Fruit fly (Drosophila melanogaster) whole organism, prepupa: Measurements from ENCODE around the gene Csas.

Experiments
- Blimp-1 ChIP-seq: fragments of 200-800 bp; sonication (Bioruptor generic); optimal IDR thresholded peaks from 3 replicates; lab custom pipeline; 2017; ENCODE audit warnings: missing biosample characterization, missing genetic modification characterization, mild to moderate bottlenecking, moderate library complexity, missing genetic modification reagents
- CG10631 ChIP-seq: fragments of 200-800 bp; sonication (Bioruptor generic); optimal IDR thresholded peaks from 2 replicates; lab custom pipeline; 2016; ENCODE audit warnings: missing biosample characterization, missing genetic modification characterization
- CG10669 ChIP-seq: fragments of 200-800 bp; sonication (Bioruptor generic); optimal IDR thresholded peaks from 3 replicates; lab custom pipeline; 2018; ENCODE audit warnings: missing biosample characterization, mild to moderate bottlenecking, missing genetic modification characterization, moderate library complexity
- CG11294 ChIP-seq: fragments of 200-800 bp; sonication (Bioruptor generic); IDR thresholded peaks from 2 replicates; pipeline ENCODE4 v1.3.6; 2022; ENCODE audit warnings: missing biosample characterization, missing genetic modification characterization
- CG11902 ChIP-seq: fragments of 200-800 bp; sonication (Bioruptor generic); optimal IDR thresholded peaks from 3 replicates; lab custom pipeline; 2016; ENCODE audit warnings: missing biosample characterization, missing genetic modification characterization
- CG15336 ChIP-seq: fragments of 200-800 bp; sonication (Bioruptor generic); IDR thresholded peaks from 2 replicates; pipeline ENCODE4 v1.3.6; 2022; ENCODE audit warnings: missing biosample characterization, missing genetic modification characterization
- CG1621 ChIP-seq: fragments of 200-800 bp; sonication (Bioruptor generic); optimal IDR thresholded peaks from 3 replicates; lab custom pipeline; 2018; ENCODE audit warnings: missing biosample characterization, mild to moderate bottlenecking, missing genetic modification characterization
- CG3032 ChIP-seq: fragments of 200-800 bp; optimal IDR thresholded peaks from 2 replicates; lab custom pipeline; 2019; ENCODE audit warnings: missing biosample characterization, mild to moderate bottlenecking, missing genetic modification characterization, moderate library complexity
- CG31627 ChIP-seq: fragments of 200-800 bp; sonication (Bioruptor generic); optimal IDR thresholded peaks from 3 replicates; lab custom pipeline; 2016; ENCODE audit warnings: missing biosample characterization, missing genetic modification characterization
- CG32006 ChIP-seq: fragments of 200-800 bp; sonication (Bioruptor generic); optimal IDR thresholded peaks from 3 replicates; lab custom pipeline; 2017; ENCODE audit warnings: missing biosample characterization, mild to moderate bottlenecking, missing genetic modification characterization
- CG34406 ChIP-seq: fragments of 200-800 bp; sonication (Bioruptor generic); optimal IDR thresholded peaks from 3 replicates; lab custom pipeline; 2016; ENCODE audit warnings: missing biosample characterization, missing genetic modification characterization
- CG3919 ChIP-seq: fragments of 200-800 bp; sonication (Bioruptor generic); optimal IDR thresholded peaks from 3 replicates; lab custom pipeline; 2016; ENCODE audit warnings: missing biosample characterization, missing genetic modification characterization
- CG4318 ChIP-seq: fragments of 200-800 bp; sonication (Bioruptor generic); optimal IDR thresholded peaks from 3 replicates; lab custom pipeline; 2017; ENCODE audit warnings: missing biosample characterization, mild to moderate bottlenecking, missing genetic modification characterization
- CG6163 ChIP-seq: fragments of 200-800 bp; sonication (Bioruptor generic); IDR thresholded peaks from 3 replicates; pipeline ENCODE4 v1.3.6; 2022; ENCODE audit warnings: missing biosample characterization, missing genetic modification characterization
- CG6276 ChIP-seq: fragments of 200-800 bp; sonication (Bioruptor generic); optimal IDR thresholded peaks from 2 replicates; lab custom pipeline; 2017; ENCODE audit warnings: missing biosample characterization, mild to moderate bottlenecking, missing genetic modification characterization
- CG6792 ChIP-seq: fragments of 200-800 bp; sonication (Bioruptor generic); optimal IDR thresholded peaks from 3 replicates; lab custom pipeline; 2016; ENCODE audit warnings: missing biosample characterization, missing genetic modification characterization
- CG6808 ChIP-seq: fragments of 200-800 bp; sonication (Bioruptor generic); optimal IDR thresholded peaks from 3 replicates; lab custom pipeline; 2017; ENCODE audit warnings: missing biosample characterization, missing genetic modification characterization, mild to moderate bottlenecking, moderate library complexity, missing genetic modification reagents
- CG6854 ChIP-seq: fragments of 200-800 bp; sonication (Bioruptor generic); optimal IDR thresholded peaks from 2 replicates; lab custom pipeline; 2017; ENCODE audit warnings: missing biosample characterization, mild to moderate bottlenecking, missing genetic modification characterization
- CG8119 ChIP-seq: fragments of 200-800 bp; sonication (Bioruptor generic); IDR thresholded peaks from 3 replicates; pipeline ENCODE4 v1.3.6; 2022; ENCODE audit warnings: missing biosample characterization, missing genetic modification characterization
- CG8319 ChIP-seq: fragments of 200-800 bp; sonication (Bioruptor generic); optimal IDR thresholded peaks from 3 replicates; lab custom pipeline; 2016; ENCODE audit warnings: missing biosample characterization, missing genetic modification characterization
- CG8632 ChIP-seq: fragments of 200-800 bp; sonication (Bioruptor generic); optimal IDR thresholded peaks from 3 replicates; lab custom pipeline; 2016; ENCODE audit warnings: missing biosample characterization, missing genetic modification characterization
- CG9139 ChIP-seq: fragments of 200-800 bp; sonication (Bioruptor generic); optimal IDR thresholded peaks from 3 replicates; lab custom pipeline; 2017; ENCODE audit warnings: missing biosample characterization, mild to moderate bottlenecking, missing genetic modification characterization
- Eip75B ChIP-seq: fragments of 200-800 bp; sonication (Bioruptor generic); optimal IDR thresholded peaks from 3 replicates; lab custom pipeline; 2016; ENCODE audit warnings: missing biosample characterization, missing genetic modification characterization
- Eip78C ChIP-seq: fragments of 200-800 bp; sonication (Bioruptor generic); peaks from one replicate; lab custom pipeline; 2016; ENCODE audit warnings: missing biosample characterization, missing genetic modification characterization
- Eip93F ChIP-seq: fragments of 200-800 bp; sonication (Bioruptor generic); optimal IDR thresholded peaks from 2 replicates; lab custom pipeline; 2016; ENCODE audit warnings: missing biosample characterization, mild to moderate bottlenecking, missing genetic modification characterization
- Hr38 ChIP-seq: sonication (Bioruptor generic); optimal IDR thresholded peaks from 2 replicates; lab custom pipeline; 2016; ENCODE audit warnings: missing biosample characterization, missing genetic modification characterization
- Hr39 ChIP-seq: fragments of 200-800 bp; sonication (Bioruptor generic); optimal IDR thresholded peaks from 2 replicates; lab custom pipeline; 2016; ENCODE audit warnings: missing biosample characterization, missing genetic modification characterization
- Hr4 ChIP-seq: fragments of 200-800 bp; sonication (Bioruptor generic); optimal IDR thresholded peaks from 3 replicates; lab custom pipeline; 2016; ENCODE audit warnings: missing biosample characterization, missing genetic modification characterization
- Lpt ChIP-seq: fragments of 200-800 bp; sonication (Bioruptor generic); optimal IDR thresholded peaks from 3 replicates; lab custom pipeline; 2016; ENCODE audit warnings: missing biosample characterization, missing genetic modification characterization
- Met ChIP-seq: fragments of 200-800 bp; sonication (Bioruptor generic); optimal IDR thresholded peaks from 3 replicates; lab custom pipeline; 2016; ENCODE audit warnings: missing biosample characterization, missing genetic modification characterization
- OdsH ChIP-seq: fragments of 200-800 bp; sonication (Bioruptor generic); optimal IDR thresholded peaks from 3 replicates; lab custom pipeline; 2016; ENCODE audit warnings: missing biosample characterization, missing genetic modification characterization
- Smox ChIP-seq: fragments of 200-800 bp; sonication (Bioruptor generic); optimal IDR thresholded peaks from 3 replicates; lab custom pipeline; 2016; ENCODE audit warnings: missing biosample characterization, missing genetic modification characterization
- Sox102F ChIP-seq: fragments of 200-800 bp; sonication (Bioruptor generic); optimal IDR thresholded peaks from 2 replicates; lab custom pipeline; 2016; ENCODE audit warnings: missing biosample characterization, mild to moderate bottlenecking, missing genetic modification characterization
- Sox14 ChIP-seq: fragments of 200-800 bp; sonication (Bioruptor generic); optimal IDR thresholded peaks from 3 replicates; lab custom pipeline; 2016; ENCODE audit warnings: missing biosample characterization, missing genetic modification characterization
- achi ChIP-seq: fragments of 200-800 bp; sonication (Bioruptor generic); optimal IDR thresholded peaks from 3 replicates; lab custom pipeline; 2016; ENCODE audit warnings: missing biosample characterization, missing genetic modification characterization
- cyc ChIP-seq: fragments of 200-800 bp; sonication (Bioruptor generic); optimal IDR thresholded peaks from 3 replicates; lab custom pipeline; 2016; ENCODE audit warnings: missing biosample characterization, missing genetic modification characterization
- dsx ChIP-seq: fragments of 200-800 bp; optimal IDR thresholded peaks from 3 replicates; lab custom pipeline; 2019; ENCODE audit warnings: missing biosample characterization, mild to moderate bottlenecking, missing genetic modification characterization, moderate library complexity; ENCODE audit not compliant: poor library complexity, severe bottlenecking
- esn ChIP-seq: fragments of 200-800 bp; sonication (Bioruptor generic); optimal IDR thresholded peaks from 2 replicates; lab custom pipeline; 2016; ENCODE audit warnings: missing biosample characterization, mild to moderate bottlenecking, missing genetic modification characterization, moderate library complexity
- fd59A ChIP-seq: fragments of 200-800 bp; sonication (Bioruptor generic); optimal IDR thresholded peaks from 2 replicates; lab custom pipeline; 2017; ENCODE audit warnings: missing biosample characterization, mild to moderate bottlenecking, missing genetic modification characterization, missing genetic modification reagents
- fd85E ChIP-seq: fragments of 200-800 bp; sonication (Bioruptor generic); optimal IDR thresholded peaks from 3 replicates; lab custom pipeline; 2016; ENCODE audit warnings: missing biosample characterization, missing genetic modification characterization
- fkh ChIP-seq: fragments of 200-800 bp; sonication (Bioruptor generic); optimal IDR thresholded peaks from 3 replicates; lab custom pipeline; 2017; ENCODE audit warnings: missing biosample characterization, mild to moderate bottlenecking, missing genetic modification characterization, moderate library complexity
- net ChIP-seq: fragments of 200-800 bp; sonication (Bioruptor generic); optimal IDR thresholded peaks from 3 replicates; lab custom pipeline; 2016; ENCODE audit warnings: missing biosample characterization, missing genetic modification characterization
- pdm3 ChIP-seq: fragments of 200-800 bp; sonication (Bioruptor generic); optimal IDR thresholded peaks from 3 replicates; lab custom pipeline; 2016; ENCODE audit warnings: missing biosample characterization, missing genetic modification characterization
- salr ChIP-seq, 2 experiments: fragments of 200-800 bp; sonication (Bioruptor generic); optimal IDR thresholded peaks; 3 replicates each; lab custom pipeline; 2016 to 2018; ENCODE audit warnings: missing biosample characterization in 2 of 2, missing genetic modification characterization in 2 of 2, mild to moderate bottlenecking in 1 of 2
- spab ChIP-seq: fragments of 200-800 bp; sonication (Bioruptor generic); optimal IDR thresholded peaks from 2 replicates; lab custom pipeline; 2017; ENCODE audit warnings: missing biosample characterization, mild to moderate bottlenecking, missing genetic modification characterization, missing genetic modification reagents
- ss ChIP-seq, 2 experiments: fragments of 200-800 bp; sonication (Bioruptor generic); optimal IDR thresholded peaks; 2 replicates in 1 of 2; 3 replicates in 1 of 2; lab custom pipeline; 2017 to 2018; ENCODE audit warnings: mild to moderate bottlenecking in 2 of 2, missing biosample characterization in 2 of 2, missing genetic modification characterization in 2 of 2, moderate library complexity in 1 of 2
- svp ChIP-seq: fragments of 200-800 bp; sonication (Bioruptor generic); peaks from one replicate; lab custom pipeline; 2016; ENCODE audit warnings: missing biosample characterization, missing genetic modification characterization
- topi ChIP-seq: fragments of 200-800 bp; sonication (Bioruptor generic); optimal IDR thresholded peaks from 3 replicates; lab custom pipeline; 2016; ENCODE audit warnings: missing biosample characterization, missing genetic modification characterization

Csas gene

DNA sequence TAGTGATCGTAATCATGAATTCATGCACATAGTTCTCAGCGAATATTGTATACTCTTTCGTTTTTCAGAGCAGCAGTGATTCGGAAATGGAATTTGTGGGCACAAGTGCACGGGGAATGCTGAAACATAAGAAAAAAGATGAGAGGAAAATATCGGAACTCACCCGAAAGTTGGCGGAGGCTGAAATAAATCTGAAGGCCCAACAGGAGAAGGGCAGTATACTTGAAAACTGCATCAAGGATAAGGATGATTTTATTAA lies 14.4 kb upstream of the Csas start:
- TF ChIP-seq CG10669 (GFP tag; lab: Kevin White, UChicago) (peak; percentile 0), CG4318 (GFP tag; lab: Kevin White, UChicago) (no peak), CG15336 (no peak)

dm6 chr3L:20002482-20003234 lies 13.9 kb upstream of the Csas start, which contains the start of gene CG7668:
TSS of gene CG7668 (plus strand) at chr3L:20002736.
- TF ChIP-seq OdsH (peak; percentile 92), CG4318 (GFP tag; lab: Kevin White, UChicago) (peak; percentile 68), spab (GFP tag; lab: Kevin White, UChicago) (peak; percentile 81), CG8119 (GFP tag; lab: Robert Waterston, UW) (peak; percentile 92), Lpt (GFP tag; lab: Kevin White, UChicago) (peak; percentile 84), CG10669 (GFP tag; lab: Kevin White, UChicago) (peak; percentile 87), CG6808 (GFP tag; lab: Kevin White, UChicago) (peak; percentile 87), salr (GFP tag; optimal IDR thresholded peaks at IDR 0.05; lab: Kevin White, UChicago) (peak in 1 of 2 experiments; percentile 80), CG1621 (tag; lab: Kevin White, UChicago) (peak; percentile 89), CG3919 (GFP tag; lab: Kevin White, UChicago) (peak; percentile 93), Eip75B (GFP tag; lab: Kevin White, UChicago) (peak; percentile 92), Eip78C (GFP tag; lab: Kevin White, UChicago) (peak; percentile 97), CG9139 (GFP tag; lab: Kevin White, UChicago) (peak; percentile 83), fd85E (GFP tag; lab: Kevin White, UChicago) (peak; percentile 41), CG31627 (peak; percentile 94), CG10631 (GFP tag; lab: Kevin White, UChicago) (peak; percentile 89), Sox14 (GFP tag; lab: Kevin White, UChicago) (peak; percentile 92), pdm3 (GFP tag; lab: Kevin White, UChicago) (peak; percentile 92), Met (GFP tag; lab: Kevin White, UChicago) (peak; percentile 92), CG15336 (peak; percentile 92), CG11294 (GFP tag; lab: Robert Waterston, UW) (no peak; the same call in 1 of the 2 replicates), Smox (GFP tag; lab: Kevin White, UChicago) (peak; percentile 92), Hr38 (GFP tag; lab: Kevin White, UChicago) (no peak), CG3032 (tag; lab: Kevin White, UChicago) (peak; percentile 92), ss (GFP tag; optimal IDR thresholded peaks at IDR 0.05; lab: Kevin White, UChicago) (peak; percentile 80 to 88), svp (no peak), achi (GFP tag; lab: Kevin White, UChicago) (peak; percentile 89), Hr4 (GFP tag; lab: Kevin White, UChicago) (peak; percentile 91), CG6854 (GFP tag; lab: Kevin White, UChicago) (peak; percentile 75), CG11902 (GFP tag; lab: Kevin White, UChicago) (peak; percentile 82), CG8632 (GFP tag; lab: Kevin White, UChicago) (peak; percentile 90), fkh (GFP tag; lab: Kevin White, UChicago) (peak; percentile 55), CG32006 (GFP tag; lab: Kevin White, UChicago) (no peak), dsx (GFP tag; lab: Kevin White, UChicago) (peak; percentile 91), cyc (peak; percentile 89), topi (GFP tag; lab: Kevin White, UChicago) (peak; percentile 93), CG34406 (GFP tag; lab: Kevin White, UChicago) (peak; percentile 92), Sox102F (GFP tag; lab: Kevin White, UChicago) (peak; percentile 91), fd59A (GFP tag; lab: Kevin White, UChicago) (peak; percentile 79), CG6792 (GFP tag; lab: Kevin White, UChicago) (peak; percentile 88), Hr39 (GFP tag; lab: Kevin White, UChicago) (peak; percentile 92), CG6276 (GFP tag; lab: Kevin White, UChicago) (peak; percentile 90), esn (GFP tag; lab: Kevin White, UChicago) (peak; percentile 96), CG8319 (GFP tag; lab: Kevin White, UChicago) (peak; percentile 82), Eip93F (GFP tag; lab: Kevin White, UChicago) (peak; percentile 82), CG6163 (GFP tag; lab: Robert Waterston, UW) (no peak; the same call in 2 of the 3 replicates), Blimp-1 (GFP tag; lab: Kevin White, UChicago) (peak; percentile 79), net (GFP tag; lab: Kevin White, UChicago) (peak; percentile 92)
